Worm (Caenorhabditis elegans): Measurements from ENCODE around the gene clk-1.

ce11 chrIII:5236104-5236503 is 41.6 kb upstream of the clk-1 start, which contains the start of gene prx-10:
- TF ChIP-seq nhr-11 (tag; optimal IDR thresholded peaks at IDR 0.05) (no peak), elt-2 (tag; optimal IDR thresholded peaks at IDR 0.05) (peak; percentile 24), zag-1 (tag; optimal IDR thresholded peaks at IDR 0.05) (no peak), ceh-82 (tag; optimal IDR thresholded peaks at IDR 0.05) (no peak)

Measured in whole organism, L3 larva.